Worm (Caenorhabditis elegans): Measurements from ENCODE around the gene K09A9.8.

ce11 chrX:15594019-15594418 lies 3.0 kb downstream of the K09A9.8 start:
- TF ChIP-seq F57A8.1 (GFP tag; optimal IDR thresholded peaks at IDR 0.05) (no peak), gei-17 (GFP tag; optimal IDR thresholded peaks at IDR 0.05) (no peak), snpc-1.1 (tag; optimal IDR thresholded peaks at IDR 0.05; ENCODE audit: insufficient read depth) (no peak), sdz-38 (tag; optimal IDR thresholded peaks at IDR 0.05) (no peak), ztf-22 (GFP tag; optimal IDR thresholded peaks at IDR 0.05) (no peak), nfya-1 (tag; optimal IDR thresholded peaks at IDR 0.05; ENCODE audit: borderline replicate concordance, insufficient read depth) (no peak), D2030.7 (GFP tag; IDR thresholded peaks at IDR 0.05) (0 out of 2 replicates have a peak, but pooled peaks have one; percentile 20)
